Fruit fly (Drosophila melanogaster) whole organism, wandering third instar larva: Measurements from ENCODE around the gene CG14826.

Experiments
- dmrt93B ChIP-seq: fragments of 200-800 bp; sonication (Bioruptor generic); optimal IDR thresholded peaks from 2 replicates; lab custom pipeline; 2018; ENCODE audit warnings: missing biosample characterization, mild to moderate bottlenecking, missing genetic modification characterization
- usp ChIP-seq: fragments of >200 bp; optimal IDR thresholded peaks from 2 replicates; lab custom pipeline; 2017; ENCODE audit warnings: missing biosample characterization, missing genetic modification characterization

- no peak for TF ChIP-seq usp
- TF ChIP-seq dmrt93B (GFP tag; lab: Kevin White, UChicago), result no peak
Measured at dm6 chr3L:7249167-7249566, 14.9 kb downstream of the CG14826 start, which contains the start of gene Cdc27.
